Fruit fly (Drosophila melanogaster) whole organism, prepupa: Measurements from ENCODE around the gene Wdr33.

Source experiments
- Blimp-1 ChIP-seq: fragments of 200-800 bp; sonication (Bioruptor generic); optimal IDR thresholded peaks from 3 replicates; lab custom pipeline; 2017; ENCODE audit warnings: missing biosample characterization, missing genetic modification characterization, mild to moderate bottlenecking, moderate library complexity, missing genetic modification reagents
- CG10669 ChIP-seq: fragments of 200-800 bp; sonication (Bioruptor generic); optimal IDR thresholded peaks from 3 replicates; lab custom pipeline; 2018; ENCODE audit warnings: missing biosample characterization, mild to moderate bottlenecking, missing genetic modification characterization, moderate library complexity
- CG11294 ChIP-seq: fragments of 200-800 bp; sonication (Bioruptor generic); IDR thresholded peaks from 2 replicates; pipeline ENCODE4 v1.3.6; 2022; ENCODE audit warnings: missing biosample characterization, missing genetic modification characterization
- CG11762 ChIP-seq: fragments of 200-800 bp; sonication (Bioruptor generic); optimal IDR thresholded peaks from 3 replicates; lab custom pipeline; 2016; ENCODE audit warnings: missing biosample characterization, missing genetic modification characterization; ENCODE audit not compliant: insufficient read depth
- CG15336 ChIP-seq: fragments of 200-800 bp; sonication (Bioruptor generic); IDR thresholded peaks from 2 replicates; pipeline ENCODE4 v1.3.6; 2022; ENCODE audit warnings: missing biosample characterization, missing genetic modification characterization
- CG1621 ChIP-seq: fragments of 200-800 bp; sonication (Bioruptor generic); optimal IDR thresholded peaks from 3 replicates; lab custom pipeline; 2018; ENCODE audit warnings: missing biosample characterization, mild to moderate bottlenecking, missing genetic modification characterization
- CG16779 ChIP-seq: fragments of 200-800 bp; sonication (Bioruptor generic); optimal IDR thresholded peaks from 3 replicates; lab custom pipeline; 2017; ENCODE audit warnings: missing biosample characterization, mild to moderate bottlenecking, missing genetic modification characterization
- CG3032 ChIP-seq: fragments of 200-800 bp; optimal IDR thresholded peaks from 2 replicates; lab custom pipeline; 2019; ENCODE audit warnings: missing biosample characterization, mild to moderate bottlenecking, missing genetic modification characterization, moderate library complexity
- CG31627 ChIP-seq: fragments of 200-800 bp; sonication (Bioruptor generic); optimal IDR thresholded peaks from 3 replicates; lab custom pipeline; 2016; ENCODE audit warnings: missing biosample characterization, missing genetic modification characterization
- CG32006 ChIP-seq: fragments of 200-800 bp; sonication (Bioruptor generic); optimal IDR thresholded peaks from 3 replicates; lab custom pipeline; 2017; ENCODE audit warnings: missing biosample characterization, mild to moderate bottlenecking, missing genetic modification characterization
- CG34406 ChIP-seq: fragments of 200-800 bp; sonication (Bioruptor generic); optimal IDR thresholded peaks from 3 replicates; lab custom pipeline; 2016; ENCODE audit warnings: missing biosample characterization, missing genetic modification characterization
- CG3919 ChIP-seq: fragments of 200-800 bp; sonication (Bioruptor generic); optimal IDR thresholded peaks from 3 replicates; lab custom pipeline; 2016; ENCODE audit warnings: missing biosample characterization, missing genetic modification characterization
- CG4318 ChIP-seq: fragments of 200-800 bp; sonication (Bioruptor generic); optimal IDR thresholded peaks from 3 replicates; lab custom pipeline; 2017; ENCODE audit warnings: missing biosample characterization, mild to moderate bottlenecking, missing genetic modification characterization
- CG6163 ChIP-seq: fragments of 200-800 bp; sonication (Bioruptor generic); IDR thresholded peaks from 3 replicates; pipeline ENCODE4 v1.3.6; 2022; ENCODE audit warnings: missing biosample characterization, missing genetic modification characterization
- CG6792 ChIP-seq: fragments of 200-800 bp; sonication (Bioruptor generic); optimal IDR thresholded peaks from 3 replicates; lab custom pipeline; 2016; ENCODE audit warnings: missing biosample characterization, missing genetic modification characterization
- CG6808 ChIP-seq: fragments of 200-800 bp; sonication (Bioruptor generic); optimal IDR thresholded peaks from 3 replicates; lab custom pipeline; 2017; ENCODE audit warnings: missing biosample characterization, missing genetic modification characterization, mild to moderate bottlenecking, moderate library complexity, missing genetic modification reagents
- CG6854 ChIP-seq: fragments of 200-800 bp; sonication (Bioruptor generic); optimal IDR thresholded peaks from 2 replicates; lab custom pipeline; 2017; ENCODE audit warnings: missing biosample characterization, mild to moderate bottlenecking, missing genetic modification characterization
- CG8119 ChIP-seq: fragments of 200-800 bp; sonication (Bioruptor generic); IDR thresholded peaks from 3 replicates; pipeline ENCODE4 v1.3.6; 2022; ENCODE audit warnings: missing biosample characterization, missing genetic modification characterization
- CG8319 ChIP-seq: fragments of 200-800 bp; sonication (Bioruptor generic); optimal IDR thresholded peaks from 3 replicates; lab custom pipeline; 2016; ENCODE audit warnings: missing biosample characterization, missing genetic modification characterization
- CG9139 ChIP-seq: fragments of 200-800 bp; sonication (Bioruptor generic); optimal IDR thresholded peaks from 3 replicates; lab custom pipeline; 2017; ENCODE audit warnings: missing biosample characterization, mild to moderate bottlenecking, missing genetic modification characterization
- Eip78C ChIP-seq: fragments of 200-800 bp; sonication (Bioruptor generic); peaks from one replicate; lab custom pipeline; 2016; ENCODE audit warnings: missing biosample characterization, missing genetic modification characterization
- Eip93F ChIP-seq: fragments of 200-800 bp; sonication (Bioruptor generic); optimal IDR thresholded peaks from 2 replicates; lab custom pipeline; 2016; ENCODE audit warnings: missing biosample characterization, mild to moderate bottlenecking, missing genetic modification characterization
- Ets96B ChIP-seq: fragments of 200-800 bp; optimal IDR thresholded peaks from 2 replicates; lab custom pipeline; 2019; ENCODE audit warnings: missing biosample characterization, mild to moderate bottlenecking, missing genetic modification characterization, moderate library complexity
- Hr38 ChIP-seq: sonication (Bioruptor generic); optimal IDR thresholded peaks from 2 replicates; lab custom pipeline; 2016; ENCODE audit warnings: missing biosample characterization, missing genetic modification characterization
- Hr39 ChIP-seq: fragments of 200-800 bp; sonication (Bioruptor generic); optimal IDR thresholded peaks from 2 replicates; lab custom pipeline; 2016; ENCODE audit warnings: missing biosample characterization, missing genetic modification characterization
- Hr4 ChIP-seq: fragments of 200-800 bp; sonication (Bioruptor generic); optimal IDR thresholded peaks from 3 replicates; lab custom pipeline; 2016; ENCODE audit warnings: missing biosample characterization, missing genetic modification characterization
- OdsH ChIP-seq: fragments of 200-800 bp; sonication (Bioruptor generic); optimal IDR thresholded peaks from 3 replicates; lab custom pipeline; 2016; ENCODE audit warnings: missing biosample characterization, missing genetic modification characterization
- Sox15 ChIP-seq: fragments of 200-800 bp; sonication (Bioruptor generic); optimal IDR thresholded peaks from 3 replicates; lab custom pipeline; 2016; ENCODE audit warnings: missing biosample characterization, missing genetic modification characterization
- achi ChIP-seq: fragments of 200-800 bp; sonication (Bioruptor generic); optimal IDR thresholded peaks from 3 replicates; lab custom pipeline; 2016; ENCODE audit warnings: missing biosample characterization, missing genetic modification characterization
- cyc ChIP-seq: fragments of 200-800 bp; sonication (Bioruptor generic); optimal IDR thresholded peaks from 3 replicates; lab custom pipeline; 2016; ENCODE audit warnings: missing biosample characterization, missing genetic modification characterization
- dac ChIP-seq: fragments of 200-800 bp; sonication (Bioruptor generic); optimal IDR thresholded peaks from 2 replicates; lab custom pipeline; 2017; ENCODE audit warnings: missing biosample characterization, mild to moderate bottlenecking, missing genetic modification characterization
- dsx ChIP-seq: fragments of 200-800 bp; optimal IDR thresholded peaks from 3 replicates; lab custom pipeline; 2019; ENCODE audit warnings: missing biosample characterization, mild to moderate bottlenecking, missing genetic modification characterization, moderate library complexity; ENCODE audit not compliant: poor library complexity, severe bottlenecking
- eg ChIP-seq: fragments of 200-800 bp; sonication (Bioruptor generic); IDR thresholded peaks from 3 replicates; pipeline ENCODE4 v1.3.6; 2022; ENCODE audit warnings: missing biosample characterization, missing genetic modification characterization
- esn ChIP-seq: fragments of 200-800 bp; sonication (Bioruptor generic); optimal IDR thresholded peaks from 2 replicates; lab custom pipeline; 2016; ENCODE audit warnings: missing biosample characterization, mild to moderate bottlenecking, missing genetic modification characterization, moderate library complexity
- fd59A ChIP-seq: fragments of 200-800 bp; sonication (Bioruptor generic); optimal IDR thresholded peaks from 2 replicates; lab custom pipeline; 2017; ENCODE audit warnings: missing biosample characterization, mild to moderate bottlenecking, missing genetic modification characterization, missing genetic modification reagents
- fd85E ChIP-seq: fragments of 200-800 bp; sonication (Bioruptor generic); optimal IDR thresholded peaks from 3 replicates; lab custom pipeline; 2016; ENCODE audit warnings: missing biosample characterization, missing genetic modification characterization
- fkh ChIP-seq: fragments of 200-800 bp; sonication (Bioruptor generic); optimal IDR thresholded peaks from 3 replicates; lab custom pipeline; 2017; ENCODE audit warnings: missing biosample characterization, mild to moderate bottlenecking, missing genetic modification characterization, moderate library complexity
- lz ChIP-seq: fragments of 200-800 bp; sonication (Bioruptor generic); optimal IDR thresholded peaks from 3 replicates; lab custom pipeline; 2016; ENCODE audit warnings: missing biosample characterization, missing genetic modification characterization
- net ChIP-seq: fragments of 200-800 bp; sonication (Bioruptor generic); optimal IDR thresholded peaks from 3 replicates; lab custom pipeline; 2016; ENCODE audit warnings: missing biosample characterization, missing genetic modification characterization
- ss ChIP-seq, 2 experiments: fragments of 200-800 bp; sonication (Bioruptor generic); optimal IDR thresholded peaks; 2 replicates in 1 of 2; 3 replicates in 1 of 2; lab custom pipeline; 2017 to 2018; ENCODE audit warnings: mild to moderate bottlenecking in 2 of 2, missing biosample characterization in 2 of 2, missing genetic modification characterization in 2 of 2, moderate library complexity in 1 of 2
- svp ChIP-seq: fragments of 200-800 bp; sonication (Bioruptor generic); peaks from one replicate; lab custom pipeline; 2016; ENCODE audit warnings: missing biosample characterization, missing genetic modification characterization
- topi ChIP-seq: fragments of 200-800 bp; sonication (Bioruptor generic); optimal IDR thresholded peaks from 3 replicates; lab custom pipeline; 2016; ENCODE audit warnings: missing biosample characterization, missing genetic modification characterization
- vri ChIP-seq: fragments of 200-800 bp; sonication (Bioruptor generic); optimal IDR thresholded peaks from 3 replicates; lab custom pipeline; 2016; ENCODE audit warnings: missing biosample characterization, mild to moderate bottlenecking, missing genetic modification characterization

Gene Wdr33

dm6 chr3R:5636519-5637430 is 23.7 kb upstream of the Wdr33 start, which contains the start of the genes CG31548 and CG12170:
TSS of gene CG31548 (minus strand) at chr3R:5636852.
TSS of gene CG12170 (plus strand) at chr3R:5637234.
- no peak for TF ChIP-seq Blimp-1 (GFP tag; lab: Kevin White, UChicago)
- TF ChIP-seq CG34406 (GFP tag; lab: Kevin White, UChicago), result no peak
- no peak for TF ChIP-seq CG8319 (GFP tag; lab: Kevin White, UChicago)
- no peak for TF ChIP-seq CG6854
- no peak for TF ChIP-seq CG1621 (tag; lab: Kevin White, UChicago)
- TF ChIP-seq CG11294 (GFP tag; lab: Robert Waterston, UW), result no peak
- TF ChIP-seq CG8119 (GFP tag; lab: Robert Waterston, UW), result peak; percentile 55; the same call in 2 of the 3 replicates
- peak; percentile 38 for TF ChIP-seq CG3032 (tag; lab: Kevin White, UChicago)
- peak; percentile 59 for TF ChIP-seq CG15336
- TF ChIP-seq vri (GFP tag; lab: Kevin White, UChicago), result no peak
- peak; percentile 56 for TF ChIP-seq CG31627
- TF ChIP-seq cyc (GFP tag; lab: Kevin White, UChicago), result peak; percentile 34
- TF ChIP-seq Hr38 (GFP tag; lab: Kevin White, UChicago), result no peak
- TF ChIP-seq Sox15 (GFP tag; lab: Kevin White, UChicago), result peak; percentile 27
- TF ChIP-seq Eip78C, result no peak
- TF ChIP-seq CG6163 (GFP tag; lab: Robert Waterston, UW), result peak; percentile 47; the same call in 2 of the 3 replicates
- no peak for TF ChIP-seq CG16779
- no peak for TF ChIP-seq CG32006 (GFP tag; lab: Kevin White, UChicago)
- no peak for TF ChIP-seq lz
- no peak for TF ChIP-seq Eip93F
- no peak for TF ChIP-seq achi (GFP tag; lab: Kevin White, UChicago)
- peak; percentile 69 for TF ChIP-seq esn (GFP tag; lab: Kevin White, UChicago)
- TF ChIP-seq CG3919 (GFP tag; lab: Kevin White, UChicago), result no peak
- no peak for TF ChIP-seq CG11762 (GFP tag; lab: Kevin White, UChicago)
- TF ChIP-seq svp (GFP tag; lab: Kevin White, UChicago), result peak; percentile 63
- no peak for TF ChIP-seq CG10669 (GFP tag; lab: Kevin White, UChicago)
- TF ChIP-seq net (GFP tag; lab: Kevin White, UChicago), result no peak
- peak; percentile 40 for TF ChIP-seq CG6792 (GFP tag; lab: Kevin White, UChicago)

- TF ChIP-seq dac (GFP tag; lab: Kevin White, UChicago) (no peak), svp (GFP tag; lab: Kevin White, UChicago) (peak; percentile 86)
Measured at dm6 chr3R:5643421-5643820, 17.0 kb upstream of the Wdr33 start.

dm6 chr3R:5647705-5648568 is 12.5 kb upstream of the Wdr33 start:
- TF ChIP-seq CG1621 (tag; lab: Kevin White, UChicago) (no peak), OdsH (no peak), CG3032 (tag; lab: Kevin White, UChicago) (peak; percentile 17), fd85E (GFP tag; lab: Kevin White, UChicago) (no peak), Hr4 (GFP tag; lab: Kevin White, UChicago) (no peak), svp (GFP tag; lab: Kevin White, UChicago) (peak; percentile 88), CG16779 (no peak), CG11294 (GFP tag; lab: Robert Waterston, UW) (no peak), eg (GFP tag; lab: Robert Waterston, UW) (no peak), ss (GFP tag; optimal IDR thresholded peaks at IDR 0.05; lab: Kevin White, UChicago) (no peak), fkh (GFP tag; lab: Kevin White, UChicago) (peak; percentile 41), dsx (GFP tag; lab: Kevin White, UChicago) (no peak), topi (GFP tag; lab: Kevin White, UChicago) (no peak), CG11762 (GFP tag; lab: Kevin White, UChicago) (no peak), fd59A (GFP tag; lab: Kevin White, UChicago) (no peak), CG6854 (no peak), CG9139 (no peak), CG4318 (GFP tag; lab: Kevin White, UChicago) (no peak), CG6808 (GFP tag; lab: Kevin White, UChicago) (no peak), dac (GFP tag; lab: Kevin White, UChicago) (no peak), Hr39 (GFP tag; lab: Kevin White, UChicago) (no peak), Ets96B (no peak), achi (GFP tag; lab: Kevin White, UChicago) (no peak), CG8319 (GFP tag; lab: Kevin White, UChicago) (no peak), CG34406 (GFP tag; lab: Kevin White, UChicago) (peak; percentile 22)
